Worm (Caenorhabditis elegans) whole organism, late embryonic: ENCODE data around the gene ins-3.

Experiments used
- C08G9.2 ChIP-seq: sonication (generic microtip); optimal IDR thresholded peaks from 2 replicates; lab custom pipeline; 2016; ENCODE audit warnings: mild to moderate bottlenecking, missing genetic modification characterization, moderate library complexity, missing compliant biosample characterization
- C38D4.7 ChIP-seq: fragments of 200-800 bp; sonication (Bioruptor generic); optimal IDR thresholded peaks from 2 replicates; lab custom pipeline; 2018; ENCODE audit warnings: mild to moderate bottlenecking, missing genetic modification characterization, moderate library complexity, missing compliant biosample characterization
- F13H6.1 ChIP-seq: sonication (generic microtip); optimal IDR thresholded peaks from 2 replicates; lab custom pipeline; 2016; ENCODE audit warnings: missing genetic modification characterization, missing compliant biosample characterization
- K02D7.2 ChIP-seq: sonication (generic microtip); optimal IDR thresholded peaks from 2 replicates; lab custom pipeline; 2017; ENCODE audit warnings: mild to moderate bottlenecking, missing genetic modification characterization, missing compliant biosample characterization
- K09A11.1 ChIP-seq: sonication (generic microtip); optimal IDR thresholded peaks from 2 replicates; lab custom pipeline; 2017; ENCODE audit warnings: antibody characterized with exemption, mild to moderate bottlenecking, missing genetic modification characterization, missing compliant biosample characterization; ENCODE audit not compliant: insufficient read depth
- T23F11.4 ChIP-seq: fragments of 200-800 bp; sonication (Bioruptor generic); optimal IDR thresholded peaks from 2 replicates; lab custom pipeline; 2018; ENCODE audit warnings: mild to moderate bottlenecking, missing genetic modification characterization, missing compliant biosample characterization
- Y22D7AL.16 ChIP-seq: sonication (generic microtip); optimal IDR thresholded peaks from 2 replicates; lab custom pipeline; 2016; ENCODE audit warnings: missing genetic modification characterization, missing compliant biosample characterization
- ahr-1 ChIP-seq: sonication (generic microtip); optimal IDR thresholded peaks from 2 replicates; lab custom pipeline; 2016; ENCODE audit warnings: missing genetic modification characterization, missing compliant biosample characterization
- ceh-18 ChIP-seq: sonication (generic microtip); optimal IDR thresholded peaks from 2 replicates; lab custom pipeline; 2016; ENCODE audit warnings: missing genetic modification characterization, missing compliant biosample characterization
- ceh-2 ChIP-seq: sonication (generic microtip); optimal IDR thresholded peaks from 2 replicates; lab custom pipeline; 2016; ENCODE audit warnings: missing genotype, missing genetic modification characterization, missing compliant biosample characterization
- ceh-30 ChIP-seq: fragments of 150-350 bp; optimal IDR thresholded peaks from 2 replicates; lab custom pipeline; 2014; ENCODE audit warnings: missing biosample characterization, missing genetic modification characterization
- ceh-31 ChIP-seq: sonication (generic microtip); optimal IDR thresholded peaks from 2 replicates; lab custom pipeline; 2016; ENCODE audit warnings: missing genetic modification characterization, missing compliant biosample characterization
- ceh-34 ChIP-seq: sonication (generic microtip); optimal IDR thresholded peaks from 2 replicates; lab custom pipeline; 2016; ENCODE audit warnings: mild to moderate bottlenecking, missing genetic modification characterization, missing compliant biosample characterization
- ceh-45 ChIP-seq: fragments of 200-800 bp; sonication (Bioruptor generic); IDR thresholded peaks from 2 replicates; pipeline ENCODE4 v1.3.6; 2022; ENCODE audit warnings: missing genetic modification reagents, missing genetic modification characterization, missing compliant biosample characterization
- ceh-48 ChIP-seq: sonication (generic microtip); optimal IDR thresholded peaks from 2 replicates; lab custom pipeline; 2016; ENCODE audit warnings: missing genetic modification characterization, inconsistent platforms, missing compliant biosample characterization
- ceh-6 ChIP-seq: fragments of 200-800 bp; sonication (Bioruptor generic); optimal IDR thresholded peaks from 2 replicates; lab custom pipeline; 2018; ENCODE audit warnings: mild to moderate bottlenecking, missing genetic modification characterization, missing compliant biosample characterization
- ceh-9 ChIP-seq: sonication (generic microtip); optimal IDR thresholded peaks from 2 replicates; lab custom pipeline; 2016; ENCODE audit warnings: mild to moderate bottlenecking, missing genetic modification characterization, inconsistent platforms, missing compliant biosample characterization
- che-1 ChIP-seq: sonication (generic microtip); optimal IDR thresholded peaks from 2 replicates; lab custom pipeline; 2016; ENCODE audit warnings: mild to moderate bottlenecking, missing genetic modification characterization, missing compliant biosample characterization
- dmd-4 ChIP-seq: sonication (generic microtip); optimal IDR thresholded peaks from 2 replicates; lab custom pipeline; 2016; ENCODE audit warnings: borderline replicate concordance, missing genetic modification characterization, missing compliant biosample characterization
- elt-2 ChIP-seq: sonication (generic microtip); optimal IDR thresholded peaks from 2 replicates; lab custom pipeline; 2016; ENCODE audit warnings: missing genetic modification reagents, missing genetic modification characterization, missing compliant biosample characterization
- ets-4 ChIP-seq: sonication (generic microtip); optimal IDR thresholded peaks from 2 replicates; lab custom pipeline; 2016; ENCODE audit warnings: missing genetic modification characterization, missing compliant biosample characterization
- eyg-1 ChIP-seq: sonication (generic microtip); optimal IDR thresholded peaks from 2 replicates; lab custom pipeline; 2016; ENCODE audit warnings: missing genotype, missing genetic modification characterization, missing compliant biosample characterization
- fkh-6 ChIP-seq: sonication (generic microtip); optimal IDR thresholded peaks from 2 replicates; lab custom pipeline; 2016; ENCODE audit warnings: missing genetic modification characterization, missing compliant biosample characterization
- hlh-13 ChIP-seq: fragments of 200-800 bp; sonication (Bioruptor generic); optimal IDR thresholded peaks from 2 replicates; lab custom pipeline; 2018; ENCODE audit warnings: mild to moderate bottlenecking, missing genetic modification characterization, missing compliant biosample characterization
- hlh-30 ChIP-seq: sonication (generic microtip); optimal IDR thresholded peaks from 2 replicates; lab custom pipeline; 2017; ENCODE audit warnings: antibody characterized with exemption, missing genetic modification characterization, missing compliant biosample characterization; ENCODE audit not compliant: insufficient read depth
- lin-11 ChIP-seq: fragments of 200-800 bp; sonication (Bioruptor generic); optimal IDR thresholded peaks from 2 replicates; lab custom pipeline; 2018; ENCODE audit warnings: mild to moderate bottlenecking, missing genetic modification characterization, missing compliant biosample characterization
- madf-2 ChIP-seq: sonication (generic microtip); optimal IDR thresholded peaks from 2 replicates; lab custom pipeline; 2017; ENCODE audit warnings: missing genetic modification characterization, missing compliant biosample characterization
- nhr-232 ChIP-seq: sonication (generic microtip); optimal IDR thresholded peaks from 2 replicates; lab custom pipeline; 2016; ENCODE audit warnings: missing genetic modification characterization, missing compliant biosample characterization
- pag-3 ChIP-seq: sonication (generic microtip); optimal IDR thresholded peaks from 2 replicates; lab custom pipeline; 2016; ENCODE audit warnings: missing compliant biosample characterization, missing genetic modification characterization, borderline replicate concordance
- pha-2 ChIP-seq: sonication (generic microtip); optimal IDR thresholded peaks from 2 replicates; lab custom pipeline; 2017; ENCODE audit warnings: mild to moderate bottlenecking, missing genetic modification characterization, missing compliant biosample characterization
- pqm-1 ChIP-seq: sonication (generic microtip); optimal IDR thresholded peaks from 2 replicates; lab custom pipeline; 2016; ENCODE audit warnings: missing genetic modification characterization, missing compliant biosample characterization
- pros-1 ChIP-seq: fragments of 150-350 bp; optimal IDR thresholded peaks from 2 replicates; lab custom pipeline; 2014; ENCODE audit warnings: missing biosample characterization, missing genetic modification reagents, missing genetic modification characterization
- rnt-1 ChIP-seq: sonication (generic microtip); optimal IDR thresholded peaks from 2 replicates; lab custom pipeline; 2016; ENCODE audit warnings: missing genetic modification characterization, missing compliant biosample characterization
- sdc-2 ChIP-seq: sonication (generic microtip); optimal IDR thresholded peaks from 2 replicates; lab custom pipeline; 2016; ENCODE audit warnings: missing genotype, missing genetic modification characterization, missing compliant biosample characterization
- sox-4 ChIP-seq: sonication (generic microtip); optimal IDR thresholded peaks from 2 replicates; lab custom pipeline; 2017; ENCODE audit warnings: mild to moderate bottlenecking, missing genetic modification characterization, inconsistent platforms, missing compliant biosample characterization
- tbx-7 ChIP-seq: sonication (generic microtip); optimal IDR thresholded peaks from 2 replicates; lab custom pipeline; 2016; ENCODE audit warnings: missing genotype, missing genetic modification characterization, missing compliant biosample characterization
- unc-42 ChIP-seq: sonication (generic microtip); optimal IDR thresholded peaks from 2 replicates; lab custom pipeline; 2016; ENCODE audit warnings: missing genotype, missing genetic modification characterization, missing compliant biosample characterization
- unc-55 ChIP-seq: sonication (generic microtip); optimal IDR thresholded peaks from 2 replicates; lab custom pipeline; 2017; ENCODE audit warnings: missing biosample characterization, missing genetic modification reagents, missing genetic modification characterization
- zip-5 ChIP-seq: sonication (generic microtip); optimal IDR thresholded peaks from 2 replicates; lab custom pipeline; 2016; ENCODE audit warnings: missing genetic modification characterization, missing compliant biosample characterization
- ztf-16 ChIP-seq: sonication (generic microtip); optimal IDR thresholded peaks from 2 replicates; lab custom pipeline; 2017; ENCODE audit warnings: missing genetic modification characterization, missing compliant biosample characterization

ins-3 gene

DNA sequence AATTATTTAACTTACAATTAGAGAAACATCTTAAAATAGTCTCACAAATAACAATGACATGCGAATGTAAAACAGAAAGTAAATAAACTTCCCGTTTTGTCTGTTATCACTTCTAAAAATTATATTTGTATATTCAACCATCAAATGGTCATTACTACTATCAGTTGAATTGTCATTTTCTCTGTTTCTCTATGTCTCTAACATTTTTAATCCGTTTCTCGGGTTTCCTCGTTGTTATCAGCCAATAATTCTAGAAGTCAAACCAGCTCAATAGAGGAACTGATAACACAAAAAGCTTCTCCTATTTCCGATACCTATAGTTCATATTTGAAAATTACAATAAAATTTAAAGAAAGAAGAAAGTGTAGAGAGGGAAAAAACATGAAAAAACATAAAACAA is 36.1 kb upstream of the ins-3 start:
- TF ChIP-seq pag-3 (tag; lab: Kevin White, UChicago) (no peak), elt-2 (tag; lab: Kevin White, UChicago) (peak; percentile 94), pqm-1 (tag; lab: Kevin White, UChicago) (peak; percentile 81)
- TF ChIP-seq, all 69 proteins: peak for 2

DNA sequence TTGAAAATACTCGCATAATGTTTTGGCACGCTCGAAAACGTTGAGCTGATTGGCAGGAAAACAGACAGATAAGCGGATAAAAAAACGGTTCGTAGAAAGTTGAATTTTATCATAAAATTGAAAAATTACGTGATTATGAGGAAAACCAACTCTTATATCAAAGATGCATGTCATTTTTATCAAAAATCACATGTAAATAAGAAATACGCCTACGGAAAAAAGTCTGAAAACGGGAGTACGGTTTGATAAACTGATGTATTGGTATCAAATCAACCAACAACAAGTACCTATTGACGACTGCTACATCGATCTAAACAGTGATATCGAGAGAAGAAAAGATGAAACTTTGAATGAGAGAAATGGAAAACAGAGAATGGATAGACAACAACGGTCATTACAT is 35.1 kb upstream of the ins-3 start:
- TF ChIP-seq Y22D7AL.16 (tag; lab: Kevin White, UChicago) (no peak), elt-2 (tag; lab: Kevin White, UChicago) (no peak), ceh-48 (tag; lab: Kevin White, UChicago) (no peak), ets-4 (no peak), ceh-2 (tag; lab: Kevin White, UChicago) (no peak), madf-2 (no peak), ceh-45 (GFP tag; lab: Robert Waterston, UW) (no peak), T23F11.4 (GFP tag; lab: Kevin White, UChicago) (no peak), rnt-1 (no peak), ceh-18 (tag; lab: Kevin White, UChicago) (no peak), eyg-1 (tag; lab: Kevin White, UChicago) (no peak)

DNA sequence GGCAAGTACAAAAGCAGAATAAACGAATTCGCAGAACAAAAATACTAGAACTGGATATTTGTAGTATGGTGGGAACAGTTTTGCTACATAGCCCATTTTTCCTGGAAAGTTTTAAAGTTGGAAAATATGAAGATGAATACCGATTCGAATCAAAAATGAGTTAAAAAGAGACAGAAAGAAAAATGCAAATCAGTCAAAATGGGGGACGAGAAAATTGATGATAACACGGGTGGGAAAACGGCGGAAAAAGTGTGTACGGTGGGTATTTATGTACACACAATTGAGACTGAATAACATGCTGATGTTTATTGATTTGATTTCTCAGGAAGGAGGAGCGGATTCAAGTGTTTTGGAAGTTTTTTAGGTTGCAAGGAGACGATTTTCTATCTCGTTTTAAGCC is 34.3 kb upstream of the ins-3 start, which contains the start of gene R12C12.9:
Gene R12C12.9 (minus strand): TSS at position 101 of the 400 bp plus-strand sequence.
- TF ChIP-seq F13H6.1 (tag; lab: Kevin White, UChicago) = no peak
- no peak for TF ChIP-seq sox-4 (tag; lab: Kevin White, UChicago)
- TF ChIP-seq unc-42 (tag; lab: Kevin White, UChicago) = no peak
- no peak for TF ChIP-seq zip-5 (tag; lab: Kevin White, UChicago)
- TF ChIP-seq hlh-13 (GFP tag; lab: Kevin White, UChicago) = no peak
- TF ChIP-seq C08G9.2 (tag; lab: Kevin White, UChicago) = no peak
- no peak for TF ChIP-seq ceh-31 (tag; lab: Kevin White, UChicago)
- no peak for TF ChIP-seq ceh-45 (GFP tag; lab: Robert Waterston, UW)
- TF ChIP-seq dmd-4 = no peak
- no peak for TF ChIP-seq eyg-1 (tag; lab: Kevin White, UChicago)
- no peak for TF ChIP-seq ceh-30 (tag; lab: Kevin White, UChicago)
- TF ChIP-seq madf-2 = no peak
- no peak for TF ChIP-seq pqm-1 (tag; lab: Kevin White, UChicago)
- TF ChIP-seq nhr-232 (tag; lab: Kevin White, UChicago) = no peak
- no peak for TF ChIP-seq pros-1 (tag; lab: Kevin White, UChicago)
- TF ChIP-seq, all 69 proteins: peak for 0

DNA sequence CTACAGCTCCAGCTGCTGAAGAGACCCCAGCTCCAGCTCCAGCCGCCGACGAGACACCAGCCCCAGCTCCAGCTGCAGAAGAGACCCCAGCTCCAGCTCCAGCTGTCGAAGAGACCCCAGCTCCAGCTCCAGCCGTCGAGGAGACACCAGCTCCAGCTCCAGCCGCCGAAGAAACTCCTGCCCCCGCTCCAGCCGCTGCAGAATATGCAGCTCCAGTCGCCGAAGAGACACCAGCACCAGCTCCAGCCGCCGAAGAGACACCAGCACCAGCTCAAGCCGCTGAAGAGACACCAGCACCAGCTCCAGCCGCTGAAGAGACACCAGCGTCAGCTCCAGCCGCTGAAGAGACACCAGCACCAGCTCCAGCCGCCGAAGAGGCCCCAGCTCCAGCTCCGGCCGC is 32.0 kb upstream of the ins-3 start:
- TF ChIP-seq K02D7.2 (tag; lab: Kevin White, UChicago) (no peak), che-1 (peak; percentile 2)

DNA sequence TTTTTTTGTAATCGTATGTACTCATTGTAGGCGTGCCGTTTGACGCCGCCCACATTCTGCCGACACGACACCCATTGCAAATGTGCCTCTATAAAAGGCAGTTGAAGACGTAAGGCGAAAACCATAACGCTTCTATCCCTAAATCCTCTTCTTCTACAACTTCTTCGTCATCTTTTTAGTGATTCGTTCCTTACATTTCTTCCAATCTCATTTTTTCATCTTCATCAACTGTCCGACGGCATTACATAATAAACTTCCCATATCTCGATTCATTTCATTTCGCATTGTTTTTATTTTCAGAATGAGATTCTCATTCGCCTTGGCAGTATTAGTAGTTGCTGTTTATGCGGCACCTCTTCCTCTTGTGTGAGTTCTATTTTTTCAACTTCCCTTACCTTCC is 29.8 kb upstream of the ins-3 start, which contains the start of gene ZK84.1:
Gene ZK84.1 (plus strand): TSS at position 301 of the 400 bp plus-strand sequence.
- TF ChIP-seq tbx-7 = no peak
- TF ChIP-seq C38D4.7 (GFP tag; lab: Kevin White, UChicago) = no peak
- TF ChIP-seq ahr-1 (tag; lab: Kevin White, UChicago) = no peak
- TF ChIP-seq sdc-2 = no peak
- no peak for TF ChIP-seq hlh-30 (tag; lab: Kevin White, UChicago)
- TF ChIP-seq ztf-16 = no peak
- no peak for TF ChIP-seq pag-3 (tag; lab: Kevin White, UChicago)
- TF ChIP-seq ceh-9 (tag; lab: Kevin White, UChicago) = no peak
- TF ChIP-seq ceh-6 = no peak
- TF ChIP-seq unc-55 (GFP tag; lab: Kevin White, UChicago) = no peak
- TF ChIP-seq nhr-232 (tag; lab: Kevin White, UChicago) = no peak
- TF ChIP-seq F13H6.1 (tag; lab: Kevin White, UChicago) = no peak
- no peak for TF ChIP-seq lin-11 (tag; lab: Kevin White, UChicago)
- TF ChIP-seq K09A11.1 (tag; lab: Kevin White, UChicago) = no peak
- TF ChIP-seq hlh-13 (GFP tag; lab: Kevin White, UChicago) = no peak
- TF ChIP-seq fkh-6 (tag; lab: Kevin White, UChicago) = no peak
- TF ChIP-seq pha-2 = no peak
- TF ChIP-seq ceh-34 (tag; lab: Kevin White, UChicago) = no peak
- TF ChIP-seq, all 69 proteins: peak for 0
